Worm (Caenorhabditis elegans) whole organism, dauer: Measurements from ENCODE around the gene Y119D3B.12.

ENCODE experiments used
- unc-62 ChIP-seq: sonication (generic microtip); optimal IDR thresholded peaks from 2 replicates; lab custom pipeline; 2017; ENCODE audit warnings: missing biosample characterization, missing genetic modification reagents, missing genetic modification characterization

The Y119D3B.12 gene

ce11 chrIII:1201958-1202596 is at the start of gene Y119D3B.12, which contains the start of gene mrpl-45:
Y119D3B.12 (plus strand) TSS chrIII:1202546.
mrpl-45 (minus strand) TSS chrIII:1202008.
- TF ChIP-seq unc-62 = no peak

DNA sequence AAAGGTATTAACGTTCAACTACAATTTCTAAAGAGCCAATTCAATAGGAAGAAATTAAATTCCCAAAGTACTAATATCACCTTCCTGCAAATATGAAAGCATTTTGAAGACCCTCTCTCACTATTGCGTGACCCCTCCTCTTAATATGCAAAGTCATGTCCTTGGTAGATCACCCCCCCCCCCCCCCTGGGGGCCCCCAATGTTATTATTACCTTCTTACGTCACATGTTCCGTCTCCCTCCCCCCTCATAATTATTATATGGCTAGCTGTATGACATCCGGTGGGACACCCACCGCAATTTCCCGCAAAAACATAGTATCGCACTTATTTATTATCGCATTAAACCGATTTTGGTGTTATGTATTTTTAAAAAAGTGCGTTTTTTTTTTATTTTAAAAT is 40.4 kb upstream of the Y119D3B.12 start:
- no peak for TF ChIP-seq unc-62

ce11 chrIII:1163203-1163602 is 39.1 kb upstream of the Y119D3B.12 start:
- TF ChIP-seq unc-62 = no peak

DNA sequence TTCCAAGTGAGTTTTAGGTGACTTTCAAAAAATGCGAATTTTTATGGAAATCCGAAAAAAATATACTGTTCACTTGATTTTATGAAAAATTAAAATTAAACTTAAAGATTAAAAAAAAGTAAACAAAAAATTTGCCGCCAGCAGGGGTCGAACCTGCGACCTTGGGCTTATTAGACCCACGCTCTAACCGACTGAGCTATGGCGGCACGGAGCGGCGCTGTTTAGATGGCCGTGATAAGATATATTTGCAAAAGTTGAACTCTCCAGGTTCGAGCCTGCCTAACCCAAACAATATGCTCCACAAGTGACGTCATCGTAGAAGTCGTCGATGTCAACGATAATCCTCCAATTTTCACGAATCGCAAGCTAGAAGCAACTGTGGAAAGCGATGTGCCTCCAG is 37.7 kb upstream of the Y119D3B.12 start:
- no peak for TF ChIP-seq unc-62

ce11 chrIII:1166388-1166787 is 36.0 kb upstream of the Y119D3B.12 start:
- no peak for TF ChIP-seq unc-62

DNA sequence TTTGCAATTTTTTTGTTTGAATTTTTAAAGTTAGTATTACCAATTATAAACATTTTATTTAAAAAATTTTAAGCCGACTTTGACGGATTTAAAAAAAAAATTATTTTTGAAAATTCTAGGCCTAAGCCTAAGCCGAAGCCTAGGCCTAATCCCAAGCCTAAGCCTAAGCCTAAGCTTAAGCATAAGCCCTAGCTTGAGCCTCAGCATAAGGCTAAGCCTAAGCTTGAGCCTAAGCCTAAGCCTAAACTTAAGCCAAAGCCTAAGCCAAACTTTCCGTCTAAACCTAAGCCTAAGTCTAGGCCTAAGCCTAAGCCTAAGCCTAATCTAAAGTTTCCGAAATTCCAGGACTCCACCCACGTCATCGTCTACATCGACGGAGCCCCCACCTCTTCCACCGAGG is 32.7 kb upstream of the Y119D3B.12 start:
- no peak for TF ChIP-seq unc-62

DNA sequence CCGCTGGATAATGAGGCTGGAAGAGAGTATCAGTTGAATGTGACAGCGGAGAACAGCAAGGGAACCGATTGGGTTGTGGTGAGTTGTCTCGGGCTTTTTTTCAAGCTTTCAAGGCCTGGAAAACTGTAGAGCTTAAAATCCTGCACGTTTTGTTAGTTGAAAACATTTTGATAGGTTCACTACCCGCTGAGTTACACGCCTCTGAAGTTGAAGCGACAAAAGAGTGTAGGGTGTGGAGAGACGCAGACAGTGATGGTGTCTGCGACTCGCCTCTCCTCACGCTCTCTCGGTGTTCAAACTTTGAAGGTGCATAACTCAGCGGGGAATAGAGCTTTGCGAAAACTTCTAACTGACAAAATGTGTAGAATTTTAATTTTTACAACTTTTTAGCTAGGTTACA is 29.0 kb upstream of the Y119D3B.12 start:
- no peak for TF ChIP-seq unc-62

ce11 chrIII:1176080-1176608 is 26.2 kb upstream of the Y119D3B.12 start, which contains the start of gene eak-3:
eak-3 (minus strand) TSS chrIII:1176558.
- no peak for TF ChIP-seq unc-62

ce11 chrIII:1179006-1179405 is 23.3 kb upstream of the Y119D3B.12 start:
- TF ChIP-seq unc-62 = no peak

- TF ChIP-seq unc-62 = no peak
These were observed 20.6 kb upstream of the Y119D3B.12 start, which contains the start of gene nspg-8 for ce11 chrIII:1181756-1182155. nspg-8 (plus strand) TSS chrIII:1182056.

ce11 chrIII:1193326-1193862 is 9.0 kb upstream of the Y119D3B.12 start, which contains the start of gene Y119D3B.14:
Y119D3B.14 (minus strand) TSS chrIII:1193812.
- no peak for TF ChIP-seq unc-62

- TF ChIP-seq unc-62 = no peak
These were observed 6.2 kb upstream of the Y119D3B.12 start, which contains the start of gene dss-1 for ce11 chrIII:1196192-1196591. dss-1 (minus strand) TSS chrIII:1196292.

DNA sequence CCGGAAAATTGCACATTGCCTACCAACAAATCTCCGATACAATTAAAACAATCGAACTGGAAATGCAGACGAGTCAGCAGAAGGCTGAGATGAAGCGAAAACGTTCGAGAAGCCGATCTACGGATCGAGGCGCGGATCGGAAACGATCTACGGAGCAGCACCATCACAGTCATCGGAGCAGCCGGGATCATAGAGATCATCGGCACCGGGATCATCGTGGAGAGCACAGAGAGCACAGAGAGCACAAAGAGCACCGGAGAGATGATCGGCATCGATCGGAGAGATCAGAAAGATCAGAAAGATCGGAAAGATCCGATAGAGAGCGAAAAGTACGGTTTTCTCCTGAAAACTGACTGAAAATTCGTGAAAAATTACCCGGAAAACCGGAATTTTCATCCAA is 3.1 kb downstream of the Y119D3B.12 start:
- no peak for TF ChIP-seq unc-62

DNA sequence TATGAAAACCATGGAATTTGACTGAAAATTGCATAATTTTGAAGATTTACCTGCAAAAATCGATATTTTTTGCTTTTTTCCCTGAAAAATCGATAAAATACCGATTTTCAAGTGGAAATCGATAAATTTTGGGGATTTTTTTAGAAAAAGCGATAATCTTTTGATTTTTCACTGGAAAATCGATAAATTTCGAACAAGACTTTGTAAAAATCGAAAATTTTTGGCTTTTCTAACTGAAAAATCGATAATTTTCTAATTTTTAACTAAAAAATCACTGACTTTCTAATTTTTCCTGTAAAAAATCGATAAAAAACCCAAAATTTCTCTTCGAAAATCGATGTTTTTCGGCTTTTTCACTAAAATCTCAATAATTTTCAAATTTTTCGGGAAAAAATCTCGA is 4.0 kb downstream of the Y119D3B.12 start:
- no peak for TF ChIP-seq unc-62

- TF ChIP-seq unc-62 = no peak
These were observed 4.7 kb downstream of the Y119D3B.12 start for ce11 chrIII:1207027-1207426.

DNA sequence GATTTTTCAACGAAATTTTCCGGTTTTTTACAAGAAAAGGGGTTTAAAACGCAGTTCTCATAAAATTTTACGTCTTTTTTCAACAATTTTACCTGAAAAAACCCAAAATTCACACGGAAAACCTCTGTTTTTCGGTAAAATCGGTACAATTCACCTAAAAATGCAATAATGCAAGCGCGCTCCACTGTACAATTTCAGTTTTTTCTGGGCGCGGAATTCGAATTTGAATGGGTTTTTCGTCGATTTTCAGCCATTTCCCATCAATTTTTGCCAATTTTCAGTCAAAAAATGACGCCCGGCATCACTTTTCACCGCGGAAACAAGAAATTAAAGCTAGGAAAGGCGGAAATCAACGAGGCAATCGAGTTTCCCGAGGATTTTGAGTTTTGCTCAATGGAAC is 5.5 kb downstream of the Y119D3B.12 start, which contains the start of gene orc-3:
Gene orc-3, plus strand, starts transcription at position 282 of the 400 bp plus-strand sequence.
- TF ChIP-seq unc-62 = no peak

- TF ChIP-seq unc-62 = no peak
These were observed 8.3 kb downstream of the Y119D3B.12 start for ce11 chrIII:1210638-1211037.

DNA sequence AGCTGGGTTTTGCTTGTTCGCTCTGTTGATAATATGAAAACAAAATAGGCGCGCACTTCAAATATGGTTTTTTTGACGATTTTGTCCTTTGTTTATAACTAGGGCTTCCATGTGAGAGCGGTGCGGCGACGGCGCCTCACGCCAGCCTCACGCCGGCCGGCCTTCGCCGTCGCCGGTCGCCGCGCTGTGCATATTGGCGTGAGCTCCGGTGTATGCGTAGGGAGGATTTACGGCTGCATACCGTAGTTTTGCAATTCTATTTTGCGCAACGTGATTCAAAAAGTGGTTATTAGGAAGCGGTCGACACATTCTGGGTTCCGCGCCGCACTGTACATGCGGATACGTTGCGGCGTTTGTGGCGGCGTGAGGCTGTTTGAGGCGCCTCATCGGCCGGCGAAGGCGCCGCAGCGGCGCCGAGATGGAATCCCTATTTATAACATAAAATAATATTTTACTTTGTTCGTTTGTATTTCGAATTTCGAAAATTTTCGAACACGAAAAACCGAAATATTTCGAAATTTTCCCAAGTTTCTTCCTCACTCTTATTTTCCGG is 11.9 kb downstream of the Y119D3B.12 start:
- TF ChIP-seq unc-62 = no peak
